Fruit fly (Drosophila melanogaster) whole organism, wandering third instar larva: ENCODE measurements around the gene bor.

Source experiments
- Abd-B ChIP-seq: fragments of >200 bp; optimal IDR thresholded peaks from 2 replicates; lab custom pipeline; 2017; ENCODE audit warnings: missing biosample characterization, missing genetic modification characterization
- CG32264 ChIP-seq: fragments of 200-800 bp; sonication (Bioruptor generic); optimal IDR thresholded peaks from 2 replicates; lab custom pipeline; 2016; ENCODE audit warnings: missing biosample characterization, missing genetic modification characterization
- CG9705 ChIP-seq: fragments of 200-800 bp; sonication (Bioruptor generic); optimal IDR thresholded peaks from 2 replicates; lab custom pipeline; 2018; ENCODE audit warnings: missing biosample characterization, mild to moderate bottlenecking, missing genetic modification characterization
- CrebA ChIP-seq: fragments of 200-800 bp; sonication (Bioruptor generic); optimal IDR thresholded peaks from 2 replicates; lab custom pipeline; 2016; ENCODE audit warnings: missing biosample characterization, mild to moderate bottlenecking, missing genetic modification characterization, borderline replicate concordance
- Dfd ChIP-seq: fragments of >200 bp; optimal IDR thresholded peaks from 2 replicates; lab custom pipeline; 2017; ENCODE audit warnings: missing biosample characterization, missing genetic modification characterization
- Dif ChIP-seq: fragments of 200-275, 200-300 bp; sonication (Bioruptor generic); optimal IDR thresholded peaks from 2 replicates; lab custom pipeline; 2018; ENCODE audit warnings: missing biosample characterization, missing genetic modification characterization; ENCODE audit not compliant: partially characterized antibody
- GATAd ChIP-seq: sonication (Bioruptor generic); optimal IDR thresholded peaks from 2 replicates; lab custom pipeline; 2016; ENCODE audit warnings: missing biosample characterization, missing genetic modification characterization
- HLH106 ChIP-seq: fragments of 200-800 bp; optimal IDR thresholded peaks from 3 replicates; lab custom pipeline; 2019; ENCODE audit warnings: missing biosample characterization, mild to moderate bottlenecking, missing genetic modification characterization, moderate library complexity
- Hnf4 ChIP-seq: fragments of 200-800 bp; sonication (Bioruptor generic); optimal IDR thresholded peaks from 2 replicates; lab custom pipeline; 2016; ENCODE audit warnings: missing biosample characterization, mild to moderate bottlenecking, missing genetic modification characterization
- Hr78 ChIP-seq: fragments of >200 bp; optimal IDR thresholded peaks from 2 replicates; lab custom pipeline; 2017; ENCODE audit warnings: missing biosample characterization, missing genetic modification characterization
- Hr83 ChIP-seq: fragments of 200-300 bp; sonication (Bioruptor generic); optimal IDR thresholded peaks from 2 replicates; lab custom pipeline; 2016; ENCODE audit warnings: missing biosample characterization, mild to moderate bottlenecking, missing genetic modification characterization, moderate library complexity; ENCODE audit not compliant: poor library complexity, severe bottlenecking
- Jra ChIP-seq: sonication (Bioruptor generic); optimal IDR thresholded peaks from 2 replicates; lab custom pipeline; 2016; ENCODE audit warnings: missing biosample characterization, missing genetic modification characterization
- Mio ChIP-seq: sonication (Bioruptor generic); optimal IDR thresholded peaks from 2 replicates; lab custom pipeline; 2016; ENCODE audit warnings: missing biosample characterization, missing genetic modification characterization
- Myc ChIP-seq: fragments of >200 bp; optimal IDR thresholded peaks from 2 replicates; lab custom pipeline; 2017
- N ChIP-seq: fragments of >200 bp; optimal IDR thresholded peaks from 2 replicates; lab custom pipeline; 2018; ENCODE audit warnings: missing biosample characterization, missing external identifiers, missing genetic modification characterization
- OdsH ChIP-seq: fragments of 200-800 bp; sonication (Bioruptor generic); optimal IDR thresholded peaks from 2 replicates; lab custom pipeline; 2016; ENCODE audit warnings: missing biosample characterization, mild to moderate bottlenecking, missing genetic modification characterization
- Rel ChIP-seq, 2 experiments: fragments of 200-800 bp; sonication (Bioruptor generic) in 1 of 2; optimal IDR thresholded peaks; 2 replicates in 1 of 2; 3 replicates in 1 of 2; lab custom pipeline; 2016 to 2019; ENCODE audit warnings: mild to moderate bottlenecking in 2 of 2, missing biosample characterization in 2 of 2, missing genetic modification characterization in 2 of 2, moderate library complexity in 1 of 2
- Sp1 ChIP-seq: fragments of 200-800 bp; sonication (Bioruptor generic); optimal IDR thresholded peaks from 3 replicates; lab custom pipeline; 2019; ENCODE audit warnings: missing biosample characterization, mild to moderate bottlenecking, missing genetic modification characterization, moderate library complexity
- Vsx2 ChIP-seq: fragments of 200-300, 225-300 bp; sonication (Bioruptor generic); optimal IDR thresholded peaks from 2 replicates; lab custom pipeline; 2018; ENCODE audit warnings: missing biosample characterization, missing genetic modification characterization; ENCODE audit not compliant: partially characterized antibody
- br ChIP-seq: fragments of 200-800 bp; sonication (Bioruptor generic); optimal IDR thresholded peaks from 2 replicates; lab custom pipeline; 2016; ENCODE audit warnings: missing biosample characterization, missing genetic modification characterization
- brk ChIP-seq: fragments of 200-800 bp; sonication (Bioruptor generic); optimal IDR thresholded peaks from 2 replicates; lab custom pipeline; 2016; ENCODE audit warnings: missing biosample characterization, mild to moderate bottlenecking, missing genetic modification characterization
- dl ChIP-seq, 2 experiments: fragments of 175-275, 200-275 bp in 1 of 2; fragments of 200-275 bp in 1 of 2; sonication (Bioruptor generic); optimal IDR thresholded peaks; lab custom pipeline; 2018; ENCODE audit warnings: mild to moderate bottlenecking in 2 of 2, missing biosample characterization in 2 of 2, missing genetic modification characterization in 2 of 2, moderate library complexity in 2 of 2; ENCODE audit not compliant: partially characterized antibody in 2 of 2, insufficient read depth in 1 of 2
- dmrt93B ChIP-seq: fragments of 200-800 bp; sonication (Bioruptor generic); optimal IDR thresholded peaks from 2 replicates; lab custom pipeline; 2018; ENCODE audit warnings: missing biosample characterization, mild to moderate bottlenecking, missing genetic modification characterization
- dsf ChIP-seq: sonication (Bioruptor generic); optimal IDR thresholded peaks from 2 replicates; lab custom pipeline; 2016; ENCODE audit warnings: missing biosample characterization, missing genetic modification characterization, borderline replicate concordance
- ey ChIP-seq: fragments of 200-800 bp; sonication (Bioruptor generic); optimal IDR thresholded peaks from 2 replicates; lab custom pipeline; 2016; ENCODE audit warnings: missing biosample characterization, missing genetic modification characterization
- foxo ChIP-seq, 2 experiments: fragments of 200-800 bp; sonication (Bioruptor generic); optimal IDR thresholded peaks; 2 replicates in 1 of 2; 3 replicates in 1 of 2; lab custom pipeline; 2016 to 2017; ENCODE audit warnings: missing biosample characterization in 2 of 2, missing genetic modification characterization in 2 of 2
- fru ChIP-seq: fragments of 200-800 bp; sonication (Bioruptor generic); optimal IDR thresholded peaks from 3 replicates; lab custom pipeline; 2016; ENCODE audit warnings: missing biosample characterization, mild to moderate bottlenecking, missing genetic modification characterization
- h ChIP-seq: fragments of 200-800 bp; sonication (Bioruptor generic); optimal IDR thresholded peaks from 3 replicates; lab custom pipeline; 2016; ENCODE audit warnings: missing biosample characterization, mild to moderate bottlenecking, missing genetic modification characterization
- jim ChIP-seq: fragments of 175-275, 200-325 bp; sonication (Bioruptor generic); optimal IDR thresholded peaks from 2 replicates; lab custom pipeline; 2016; ENCODE audit warnings: missing biosample characterization, mild to moderate bottlenecking, missing genetic modification characterization
- lola ChIP-seq: fragments of >200 bp; optimal IDR thresholded peaks from 2 replicates; lab custom pipeline; 2017; ENCODE audit warnings: missing biosample characterization, missing genetic modification characterization
- pan ChIP-seq: fragments of >200 bp; optimal IDR thresholded peaks from 2 replicates; lab custom pipeline; 2017
- psq ChIP-seq: fragments of 200-800 bp; sonication (Bioruptor generic); optimal IDR thresholded peaks from 3 replicates; lab custom pipeline; 2017; ENCODE audit warnings: missing biosample characterization, mild to moderate bottlenecking, missing genetic modification characterization, moderate library complexity
- rgr ChIP-seq: fragments of 200-800 bp; sonication (Bioruptor generic); optimal IDR thresholded peaks from 3 replicates; lab custom pipeline; 2016; ENCODE audit warnings: missing biosample characterization, mild to moderate bottlenecking, missing genetic modification characterization
- sage ChIP-seq: fragments of 200-800 bp; sonication (Bioruptor generic); optimal IDR thresholded peaks from 2 replicates; lab custom pipeline; 2016; ENCODE audit warnings: missing biosample characterization, mild to moderate bottlenecking, missing genetic modification characterization
- sv ChIP-seq: fragments of 200-800 bp; sonication (Bioruptor generic); optimal IDR thresholded peaks from 3 replicates; lab custom pipeline; 2016; ENCODE audit warnings: missing biosample characterization, missing genetic modification characterization
- tai ChIP-seq: sonication (Bioruptor generic); optimal IDR thresholded peaks from 2 replicates; lab custom pipeline; 2016; ENCODE audit warnings: missing biosample characterization, missing genetic modification characterization
- usp ChIP-seq: fragments of >200 bp; optimal IDR thresholded peaks from 2 replicates; lab custom pipeline; 2017; ENCODE audit warnings: missing biosample characterization, missing genetic modification characterization
- woc ChIP-seq: sonication (Bioruptor generic); optimal IDR thresholded peaks from 2 replicates; lab custom pipeline; 2016; ENCODE audit warnings: missing biosample characterization, mild to moderate bottlenecking, missing genetic modification characterization

bor gene

DNA sequence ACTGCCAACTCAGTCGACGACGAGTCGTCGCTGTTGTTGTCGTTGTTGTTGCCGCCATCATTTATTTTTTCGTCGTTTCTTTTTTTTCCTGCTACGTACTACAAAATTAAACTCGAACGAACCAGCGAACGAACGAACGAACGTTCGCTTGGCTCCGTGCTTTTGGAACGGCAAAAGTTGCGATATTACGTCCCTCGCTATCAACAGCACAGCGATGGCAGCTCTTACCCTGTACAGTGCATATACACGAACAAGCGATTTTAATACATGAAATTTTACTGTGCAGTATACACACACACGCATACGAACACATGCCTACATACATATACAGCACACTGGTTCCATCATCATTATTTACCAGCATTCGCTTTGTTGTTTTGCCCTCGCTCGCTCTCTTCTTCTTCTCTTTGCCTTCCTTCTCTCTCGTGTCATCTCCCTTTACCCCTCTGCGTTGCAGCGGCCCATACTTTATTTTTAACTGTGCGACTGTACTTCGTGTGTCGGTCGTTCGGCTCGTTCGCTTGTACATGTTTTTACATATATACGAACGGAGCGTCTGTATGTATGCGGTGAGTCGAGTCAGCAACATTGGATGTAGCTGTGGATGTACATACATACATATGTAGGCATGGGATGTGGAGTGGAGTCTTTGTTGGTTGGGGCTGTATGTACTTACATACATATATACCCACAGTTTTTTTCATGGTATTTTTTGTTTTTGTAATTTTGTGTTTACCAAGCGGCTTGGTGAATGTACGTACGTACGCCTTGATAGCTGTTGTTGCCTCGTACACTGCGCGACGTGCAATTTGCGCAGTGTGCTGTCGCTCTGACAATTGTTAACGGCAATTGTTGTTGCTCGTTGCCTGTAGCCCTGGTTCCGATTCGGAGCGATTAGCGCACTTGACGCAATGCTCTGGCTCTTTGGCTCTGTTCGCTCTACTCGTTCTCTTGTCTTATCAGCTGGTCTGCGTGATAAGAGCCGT lies 13.8 kb downstream of the bor start:
- TF ChIP-seq OdsH (GFP tag; lab: Kevin White, UChicago) (peak; percentile 75), dsf (GFP tag; lab: Kevin White, UChicago) (peak; percentile 56), brk (GFP tag; lab: Kevin White, UChicago) (peak; percentile 78), HLH106 (tag; lab: Kevin White, UChicago) (peak; percentile 71), Hr78 (GFP tag; lab: Kevin White, UChicago) (no peak), sage (GFP tag; lab: Kevin White, UChicago) (peak; percentile 57), dmrt93B (GFP tag; lab: Kevin White, UChicago) (no peak), CrebA (GFP tag; lab: Kevin White, UChicago) (peak; percentile 95), CG32264 (GFP tag; lab: Kevin White, UChicago) (peak; percentile 69), Rel (GFP tag; optimal IDR thresholded peaks at IDR 0.05; lab: Kevin White, UChicago) (peak; percentile 87), Rel (tag; optimal IDR thresholded peaks at IDR 0.05; lab: Kevin White, UChicago) (peak; percentile 90), CG9705 (GFP tag; lab: Kevin White, UChicago) (peak; percentile 29), Dfd (GFP tag; lab: Kevin White, UChicago) (no peak), tai (GFP tag; lab: Kevin White, UChicago) (peak; percentile 83), Jra (GFP tag; lab: Kevin White, UChicago) (peak; percentile 90), jim (GFP tag; lab: Kevin White, UChicago) (peak; percentile 93), Sp1 (GFP tag; lab: Kevin White, UChicago) (peak; percentile 61), sv (GFP tag; lab: Kevin White, UChicago) (no peak), Dif (GFP tag; lab: Kevin White, UChicago) (peak; percentile 85), h (GFP tag; lab: Kevin White, UChicago) (peak; percentile 91), N (no peak), lola (no peak), Abd-B (GFP tag; lab: Kevin White, UChicago) (no peak), br (GFP tag; lab: Kevin White, UChicago) (peak; percentile 59), pan (no peak), GATAd (GFP tag; lab: Kevin White, UChicago) (no peak), Hnf4 (GFP tag; lab: Kevin White, UChicago) (peak; percentile 84), Vsx2 (no peak), woc (peak; percentile 89), Mio (GFP tag; lab: Kevin White, UChicago) (no peak), Hr83 (GFP tag; lab: Kevin White, UChicago) (peak; percentile 95), rgr (peak; percentile 83), foxo (GFP tag; optimal IDR thresholded peaks at IDR 0.05; lab: Kevin White, UChicago) (peak; percentile 45 to 86), psq (GFP tag; lab: Kevin White, UChicago) (peak; percentile 96), Myc (lab: Kevin White, UChicago) (no peak), ey (peak; percentile 77), dl (GFP tag; optimal IDR thresholded peaks at IDR 0.05; lab: Kevin White, UChicago; ENCODE audit: insufficient read depth in 1 of 2, partially characterized antibody in 2 of 2) (peak; percentile 77 to 78), usp (GFP tag; lab: Kevin White, UChicago) (no peak), fru (GFP tag; lab: Kevin White, UChicago) (peak; percentile 72)

DNA sequence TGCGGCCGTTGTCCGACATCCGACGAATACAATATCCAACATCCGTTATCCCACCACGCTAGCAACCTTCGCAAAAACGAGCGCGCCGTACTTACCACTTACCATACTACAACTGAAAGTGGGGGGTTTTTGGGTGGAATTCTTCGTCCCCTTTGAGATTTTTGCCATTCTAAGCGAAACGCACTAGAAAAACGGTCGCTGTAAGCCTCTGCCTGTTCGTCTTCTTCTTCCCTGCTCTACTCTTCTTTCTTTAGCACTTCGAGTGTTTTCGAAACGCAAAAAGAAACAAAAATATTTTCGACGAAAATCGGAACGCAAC lies 14.4 kb downstream of the bor start:
- TF ChIP-seq N (no peak), CG9705 (GFP tag; lab: Kevin White, UChicago) (no peak), lola (no peak), GATAd (GFP tag; lab: Kevin White, UChicago) (no peak), Rel (GFP tag; optimal IDR thresholded peaks at IDR 0.05; lab: Kevin White, UChicago) (no peak), Rel (tag; optimal IDR thresholded peaks at IDR 0.05; lab: Kevin White, UChicago) (peak; percentile 97), woc (no peak), dl (GFP tag; optimal IDR thresholded peaks at IDR 0.05; lab: Kevin White, UChicago; ENCODE audit: insufficient read depth in 1 of 2, partially characterized antibody in 2 of 2) (no peak), rgr (peak; percentile 25), fru (GFP tag; lab: Kevin White, UChicago) (no peak), Dif (GFP tag; lab: Kevin White, UChicago) (peak; percentile 9)
- TF ChIP-seq, all 38 proteins: peak for 3
